Fruit fly (Drosophila melanogaster) whole organism, embryonic: Measurements from ENCODE around the gene Sce.

Experiments
- ATbp ChIP-seq: fragments of 200-800 bp; sonication (Bioruptor generic); optimal IDR thresholded peaks from 2 replicates; lab custom pipeline; 2017; ENCODE audit warnings: missing biosample characterization, mild to moderate bottlenecking, missing genetic modification characterization, missing genetic modification reagents
- Asciz ChIP-seq: fragments of 200-800 bp; sonication (Bioruptor generic); optimal IDR thresholded peaks from 2 replicates; lab custom pipeline; 2017; ENCODE audit warnings: missing biosample characterization, mild to moderate bottlenecking, missing genetic modification characterization, missing genetic modification reagents
- CG1024 ChIP-seq: fragments of 200-800 bp; sonication (Bioruptor generic); IDR thresholded peaks from 2 replicates; pipeline ENCODE4 v1.3.6; 2022; ENCODE audit warnings: missing biosample characterization, missing genetic modification characterization
- CG11504 ChIP-seq: fragments of 200-800 bp; sonication (Bioruptor generic); optimal IDR thresholded peaks from 3 replicates; lab custom pipeline; 2019; ENCODE audit warnings: missing biosample characterization, mild to moderate bottlenecking, missing genetic modification characterization, moderate library complexity
- CG11723 ChIP-seq: fragments of 200-800 bp; sonication (Bioruptor generic); optimal IDR thresholded peaks from 2 replicates; lab custom pipeline; 2017; ENCODE audit warnings: missing biosample characterization, mild to moderate bottlenecking, missing genetic modification characterization
- CG12659 ChIP-seq: fragments of 200-800 bp; sonication (Bioruptor generic); optimal IDR thresholded peaks from 3 replicates; lab custom pipeline; 2017; ENCODE audit warnings: mild to moderate bottlenecking, missing biosample characterization, missing genetic modification reagents, missing genetic modification characterization
- CG12744 ChIP-seq: fragments of 200-800 bp; sonication (Bioruptor generic); optimal IDR thresholded peaks from 2 replicates; lab custom pipeline; 2016; ENCODE audit warnings: missing biosample characterization, missing genetic modification characterization
- CG13123 ChIP-seq: fragments of 200-800 bp; sonication (Bioruptor generic); optimal IDR thresholded peaks from 2 replicates; lab custom pipeline; 2016; ENCODE audit warnings: missing biosample characterization, missing genetic modification characterization
- CG13287 ChIP-seq: fragments of 200-800 bp; sonication (Bioruptor generic); IDR thresholded peaks from 2 replicates; pipeline ENCODE4 v1.3.6; 2022; ENCODE audit warnings: missing biosample characterization, missing genetic modification characterization; ENCODE audit not compliant: partially characterized antibody
- CG14014 ChIP-seq: fragments of 200-800 bp; sonication (Bioruptor generic); IDR thresholded peaks from 2 replicates; pipeline ENCODE4 v1.3.6; 2022; ENCODE audit warnings: missing biosample characterization, missing genetic modification characterization
- CG14050 ChIP-seq: fragments of 200-800 bp; sonication (Bioruptor generic); IDR thresholded peaks from 3 replicates; pipeline ENCODE4 v1.3.6; 2022; ENCODE audit warnings: missing biosample characterization, missing genetic modification characterization
- CG14965 ChIP-seq: fragments of 200-800 bp; sonication (Bioruptor generic); optimal IDR thresholded peaks from 2 replicates; lab custom pipeline; 2016; ENCODE audit warnings: missing biosample characterization, missing genetic modification characterization, borderline replicate concordance
- CG1602 ChIP-seq: fragments of 200-800 bp; sonication (Bioruptor generic); optimal IDR thresholded peaks from 3 replicates; lab custom pipeline; 2016; ENCODE audit warnings: missing biosample characterization, missing genetic modification characterization
- CG1647 ChIP-seq: fragments of 200-800 bp; sonication (Bioruptor generic); optimal IDR thresholded peaks from 3 replicates; lab custom pipeline; 2016; ENCODE audit warnings: missing biosample characterization, missing genetic modification characterization
- CG2202 ChIP-seq: fragments of 200-800 bp; sonication (Bioruptor generic); optimal IDR thresholded peaks from 2 replicates; lab custom pipeline; 2018; ENCODE audit warnings: missing biosample characterization, mild to moderate bottlenecking, missing genetic modification characterization
- CG32772 ChIP-seq: fragments of 200-800 bp; sonication (Bioruptor generic); IDR thresholded peaks from 2 replicates; pipeline ENCODE4 v1.3.6; 2022; ENCODE audit warnings: missing biosample characterization, missing genetic modification characterization
- CG4360 ChIP-seq: fragments of 200-800 bp; sonication (Bioruptor generic); IDR thresholded peaks from 2 replicates; pipeline ENCODE4 v1.3.6; 2022; ENCODE audit warnings: missing biosample characterization, missing genetic modification characterization
- CG6654 ChIP-seq: fragments of 200-800 bp; sonication (Bioruptor generic); optimal IDR thresholded peaks from 2 replicates; lab custom pipeline; 2017; ENCODE audit warnings: missing biosample characterization, mild to moderate bottlenecking, missing genetic modification characterization
- CG6813 ChIP-seq: fragments of 200-800 bp; sonication (Bioruptor generic); optimal IDR thresholded peaks from 2 replicates; lab custom pipeline; 2017; ENCODE audit warnings: missing biosample characterization, missing genetic modification characterization, mild to moderate bottlenecking, moderate library complexity, missing genetic modification reagents
- CG7556 ChIP-seq: fragments of 200-800 bp; sonication (Bioruptor generic); optimal IDR thresholded peaks from 2 replicates; lab custom pipeline; 2017; ENCODE audit warnings: missing biosample characterization, mild to moderate bottlenecking, missing genetic modification characterization
- CG8765 ChIP-seq: fragments of 200-800 bp; sonication (Bioruptor generic); IDR thresholded peaks from 2 replicates; pipeline ENCODE4 v1.3.6; 2022; ENCODE audit warnings: missing biosample characterization, missing genetic modification characterization
- CG9437 ChIP-seq: fragments of 200-800 bp; sonication (Bioruptor generic); optimal IDR thresholded peaks from 2 replicates; lab custom pipeline; 2018; ENCODE audit warnings: missing biosample characterization, mild to moderate bottlenecking, missing genetic modification characterization
- CG9727 ChIP-seq: fragments of 200-800 bp; sonication (Bioruptor generic); optimal IDR thresholded peaks from 3 replicates; lab custom pipeline; 2017; ENCODE audit warnings: missing biosample characterization, mild to moderate bottlenecking, missing genetic modification characterization
- CG9797 ChIP-seq: fragments of 200-800 bp; sonication (Bioruptor generic); optimal IDR thresholded peaks from 3 replicates; lab custom pipeline; 2018; ENCODE audit warnings: missing biosample characterization, mild to moderate bottlenecking, missing genetic modification characterization
- Camta ChIP-seq: fragments of 200-800 bp; sonication (Bioruptor generic); optimal IDR thresholded peaks from 2 replicates; lab custom pipeline; 2016; ENCODE audit warnings: missing biosample characterization, missing genetic modification characterization
- Chrac-16 ChIP-seq: fragments of 200-800 bp; sonication (Bioruptor generic); optimal IDR thresholded peaks from 3 replicates; lab custom pipeline; 2016; ENCODE audit warnings: missing biosample characterization, missing genetic modification characterization
- D19A ChIP-seq: fragments of 200-800 bp; optimal IDR thresholded peaks from 3 replicates; lab custom pipeline; 2019; ENCODE audit warnings: missing biosample characterization, mild to moderate bottlenecking, missing genetic modification characterization, moderate library complexity
- Fer1 ChIP-seq: fragments of 200-800 bp; sonication (Bioruptor generic); optimal IDR thresholded peaks from 2 replicates; lab custom pipeline; 2017; ENCODE audit warnings: missing biosample characterization, mild to moderate bottlenecking, missing genetic modification characterization
- GATAe ChIP-seq: fragments of 200-800 bp; sonication (Bioruptor generic); conservative IDR thresholded peaks from 2 replicates; pipeline ENCODE4 v1.3.6; 2022; ENCODE audit warnings: missing biosample characterization, missing genetic modification characterization
- Hmr ChIP-seq: fragments of 200-800 bp; sonication (Bioruptor generic); optimal IDR thresholded peaks from 3 replicates; lab custom pipeline; 2017; ENCODE audit warnings: mild to moderate bottlenecking, missing biosample characterization, missing genetic modification reagents, missing genetic modification characterization
- PHDP ChIP-seq: fragments of 200-800 bp; sonication (Bioruptor generic); optimal IDR thresholded peaks from 3 replicates; lab custom pipeline; 2018; ENCODE audit warnings: missing biosample characterization, mild to moderate bottlenecking, missing genetic modification characterization, moderate library complexity
- Ptx1 ChIP-seq: fragments of 200-800 bp; sonication (Bioruptor generic); IDR thresholded peaks from 2 replicates; pipeline ENCODE4 v1.3.6; 2022; ENCODE audit warnings: missing biosample characterization, missing genetic modification characterization
- Ravus ChIP-seq: fragments of 200-800 bp; sonication (Bioruptor generic); IDR thresholded peaks from 2 replicates; pipeline ENCODE4 v1.3.6; 2022; ENCODE audit warnings: missing biosample characterization, missing genetic modification characterization
- Xrp1 ChIP-seq: fragments of 200-800 bp; sonication (Bioruptor generic); IDR thresholded peaks from 2 replicates; pipeline ENCODE4 v1.3.6; 2022; ENCODE audit warnings: missing biosample characterization, missing genetic modification characterization
- fd96Cb ChIP-seq: fragments of 200-800 bp; sonication (Bioruptor generic); optimal IDR thresholded peaks from 2 replicates; lab custom pipeline; 2018; ENCODE audit warnings: missing biosample characterization, mild to moderate bottlenecking, missing genetic modification characterization, moderate library complexity
- gem ChIP-seq: fragments of 200-800 bp; sonication (Bioruptor generic); optimal IDR thresholded peaks from 2 replicates; lab custom pipeline; 2019; ENCODE audit warnings: missing biosample characterization, mild to moderate bottlenecking, missing genetic modification characterization, moderate library complexity
- jumu ChIP-seq: fragments of 200-800 bp; sonication (Bioruptor generic); optimal IDR thresholded peaks from 3 replicates; lab custom pipeline; 2016; ENCODE audit warnings: missing biosample characterization, missing genetic modification characterization
- lab ChIP-seq: fragments of 200-800 bp; sonication (Bioruptor generic); optimal IDR thresholded peaks from 3 replicates; lab custom pipeline; 2017; ENCODE audit warnings: missing biosample characterization, missing genetic modification characterization, mild to moderate bottlenecking, moderate library complexity, missing genetic modification reagents
- lov ChIP-seq, 2 experiments: fragments of 200-800 bp in 1 of 2; fragments of >200 bp in 1 of 2; sonication (Bioruptor generic) in 1 of 2; IDR thresholded peaks in 1 of 2; optimal IDR thresholded peaks in 1 of 2; 2 replicates in 1 of 2; 3 replicates in 1 of 2; pipeline versions ENCODE4 v1.3.6 to Lab custom; 2017 to 2022; ENCODE audit warnings: missing biosample characterization in 1 of 2, missing genetic modification characterization in 1 of 2
- maf-S ChIP-seq: fragments of 200-800 bp; sonication (Bioruptor generic); optimal IDR thresholded peaks from 2 replicates; lab custom pipeline; 2016; ENCODE audit warnings: missing biosample characterization, missing genetic modification characterization
- phol ChIP-seq: fragments of 200-800 bp; sonication (Bioruptor generic); optimal IDR thresholded peaks from 3 replicates; lab custom pipeline; 2018; ENCODE audit warnings: missing biosample characterization, mild to moderate bottlenecking, missing genetic modification characterization, moderate library complexity
- pros ChIP-seq: fragments of 200-800 bp; sonication (Bioruptor generic); optimal IDR thresholded peaks from 3 replicates; lab custom pipeline; 2019; ENCODE audit warnings: missing biosample characterization, mild to moderate bottlenecking, missing genetic modification characterization, moderate library complexity
- pum ChIP-seq: fragments of 200-800 bp; sonication (Bioruptor generic); optimal IDR thresholded peaks from 2 replicates; lab custom pipeline; 2016; ENCODE audit warnings: missing biosample characterization, missing genetic modification characterization
- row ChIP-seq: fragments of 200-800 bp; sonication (Bioruptor generic); IDR thresholded peaks from 3 replicates; pipeline ENCODE4 v1.3.6; 2022; ENCODE audit warnings: missing biosample characterization, missing genetic modification characterization
- sqz ChIP-seq: fragments of 200-800 bp; sonication (Bioruptor generic); optimal IDR thresholded peaks from 3 replicates; lab custom pipeline; 2018; ENCODE audit warnings: missing biosample characterization, mild to moderate bottlenecking, missing genetic modification characterization
- stc ChIP-seq: fragments of 200-800 bp; sonication (Bioruptor generic); IDR thresholded peaks from 2 replicates; pipeline ENCODE4 v1.3.6; 2022; ENCODE audit warnings: missing biosample characterization, missing genetic modification characterization
- sug ChIP-seq: fragments of 200-800 bp; optimal IDR thresholded peaks from 2 replicates; lab custom pipeline; 2019; ENCODE audit warnings: missing biosample characterization, mild to moderate bottlenecking, missing genetic modification characterization, moderate library complexity
- unc-4 ChIP-seq: fragments of 200-800 bp; sonication (Bioruptor generic); IDR thresholded peaks from 2 replicates; pipeline ENCODE4 v1.3.6; 2022; ENCODE audit warnings: missing biosample characterization, missing genetic modification characterization; ENCODE audit not compliant: partially characterized antibody
- unpg ChIP-seq: fragments of 200-800 bp; sonication (Bioruptor generic); optimal IDR thresholded peaks from 3 replicates; lab custom pipeline; 2018; ENCODE audit warnings: missing biosample characterization, mild to moderate bottlenecking, missing genetic modification characterization, moderate library complexity
- z ChIP-seq: fragments of 200-800 bp; sonication (Bioruptor generic); IDR thresholded peaks from 3 replicates; pipeline ENCODE4 v1.3.6; 2022; ENCODE audit warnings: missing biosample characterization, missing genetic modification characterization
- zfh1 ChIP-seq: fragments of 200-800 bp; sonication (Bioruptor generic); IDR thresholded peaks from 3 replicates; pipeline ENCODE4 v1.3.6; 2022; ENCODE audit warnings: missing biosample characterization, missing genetic modification characterization

The Sce gene

dm6 chr3R:27655109-27655508, 26.7 kb downstream of the Sce start:
- TF ChIP-seq CG32772 (GFP tag; lab: Robert Waterston, UW) (no peak), CG6813 (no peak), gem (peak; percentile 17), CG4360 (GFP tag; lab: Robert Waterston, UW) (no peak), unc-4 (GFP tag; lab: Robert Waterston, UW) (no peak), jumu (GFP tag; lab: Kevin White, UChicago) (no peak), Ravus (GFP tag; lab: Robert Waterston, UW) (no peak), CG14965 (GFP tag; lab: Kevin White, UChicago) (no peak), ATbp (GFP tag; lab: Kevin White, UChicago) (peak; percentile 8), CG9797 (GFP tag; lab: Kevin White, UChicago) (no peak), CG2202 (no peak), CG1602 (GFP tag; lab: Kevin White, UChicago) (no peak), unpg (GFP tag; lab: Kevin White, UChicago) (no peak), row (GFP tag; lab: Robert Waterston, UW) (peak; percentile 53; the same call in 2 of the 3 replicates), lab (GFP tag; lab: Kevin White, UChicago) (peak; percentile 10), Chrac-16 (GFP tag; lab: Kevin White, UChicago) (no peak), Fer1 (GFP tag; lab: Kevin White, UChicago) (no peak), pros (no peak), CG9437 (GFP tag; lab: Kevin White, UChicago) (no peak), CG12659 (no peak), CG11504 (tag; lab: Kevin White, UChicago) (peak; percentile 39), zfh1 (GFP tag; lab: Robert Waterston, UW) (no peak), CG6654 (GFP tag; lab: Kevin White, UChicago) (no peak), Camta (GFP tag; lab: Kevin White, UChicago) (no peak), CG13123 (no peak), CG13287 (GFP tag; lab: Robert Waterston, UW) (no peak), GATAe (no peak), phol (tag; lab: Kevin White, UChicago) (peak; percentile 36), D19A (tag; lab: Kevin White, UChicago) (peak; percentile 81), CG12744 (GFP tag; lab: Kevin White, UChicago) (no peak), Ptx1 (GFP tag; lab: Robert Waterston, UW) (no peak), CG1024 (GFP tag; lab: Robert Waterston, UW) (no peak), z (GFP tag; lab: Robert Waterston, UW) (no peak), pum (GFP tag; lab: Kevin White, UChicago) (no peak), CG9727 (GFP tag; lab: Kevin White, UChicago) (no peak), CG1647 (no peak), CG11723 (GFP tag; lab: Kevin White, UChicago) (no peak), CG14050 (GFP tag; lab: Robert Waterston, UW) (no peak), CG7556 (no peak), Hmr (GFP tag; lab: Kevin White, UChicago) (no peak), fd96Cb (peak; percentile 32), CG14014 (GFP tag; lab: Robert Waterston, UW) (0 out of 2 replicates have a peak, but pooled peaks have one; percentile 17), Xrp1 (GFP tag; lab: Robert Waterston, UW) (no peak), CG8765 (GFP tag; lab: Robert Waterston, UW) (no peak), stc (no peak), lov (optimal IDR thresholded peaks at IDR 0.05; lab: Kevin White, UChicago) (no peak), lov (GFP tag; IDR thresholded peaks at IDR 0.05; lab: Robert Waterston, UW) (no peak), sug (no peak), maf-S (GFP tag; lab: Kevin White, UChicago) (no peak), Asciz (GFP tag; lab: Kevin White, UChicago) (peak; percentile 13), PHDP (tag; lab: Kevin White, UChicago) (no peak), sqz (GFP tag; lab: Kevin White, UChicago) (no peak)
